Worm (Caenorhabditis elegans): ENCODE results near the gene srh-268.

DNA sequence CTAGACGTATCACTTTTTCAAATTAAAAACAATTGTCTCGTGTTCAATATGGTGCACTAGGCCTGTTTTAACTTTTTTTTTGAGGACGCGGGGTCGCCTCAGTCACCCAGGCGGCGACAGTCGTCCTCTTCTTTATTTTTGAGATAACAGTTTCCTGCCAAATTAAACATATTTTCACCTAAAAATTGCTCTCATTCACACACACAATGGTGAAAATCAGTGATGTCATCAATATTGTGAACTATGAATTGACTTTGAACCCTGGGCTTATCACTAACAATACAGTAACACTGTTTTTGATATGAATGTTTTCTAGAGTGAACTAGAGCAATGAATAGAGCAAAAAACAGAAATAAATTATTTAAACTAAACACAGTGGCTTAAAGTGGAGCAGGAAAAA is 17.8 kb upstream of the srh-268 start:
- TF ChIP-seq ama-1 (optimal IDR thresholded peaks at IDR 0.05) (no peak), flt-1 (GFP tag; IDR thresholded peaks at IDR 0.05) (no peak), ets-7 (tag; optimal IDR thresholded peaks at IDR 0.05) (no peak), tbx-11 (GFP tag; IDR thresholded peaks at IDR 0.05) (no peak), hnd-1 (tag; optimal IDR thresholded peaks at IDR 0.05) (no peak)

Measured in whole organism, early embryonic.